Fruit fly (Drosophila melanogaster): ENCODE measurements around the gene Desat2.

The Desat2 gene

dm6 chr3R:12439401-12440143, 3.5 kb downstream of the Desat2 start, which contains the start of gene Desat1:
Gene Desat1 (plus strand): TSS chr3R:12439600.
- no peak for TF ChIP-seq CG3032 (tag; optimal IDR thresholded peaks at IDR 0.05)
- TF ChIP-seq CG6854 (GFP tag; optimal IDR thresholded peaks at IDR 0.05): no peak
- no peak for TF ChIP-seq CG9139 (GFP tag; optimal IDR thresholded peaks at IDR 0.05)
- TF ChIP-seq CG3919 (GFP tag; optimal IDR thresholded peaks at IDR 0.05): no peak
- peak; percentile 43 for TF ChIP-seq esn (GFP tag; optimal IDR thresholded peaks at IDR 0.05)
- TF ChIP-seq Lpt (GFP tag; optimal IDR thresholded peaks at IDR 0.05): no peak
- TF ChIP-seq CG8119 (GFP tag; IDR thresholded peaks at IDR 0.05): no peak
- no peak for TF ChIP-seq topi (GFP tag; optimal IDR thresholded peaks at IDR 0.05)
- no peak for TF ChIP-seq CG32006 (GFP tag; optimal IDR thresholded peaks at IDR 0.05)
- TF ChIP-seq dsx (GFP tag; optimal IDR thresholded peaks at IDR 0.05; ENCODE audit: poor library complexity, severe bottlenecking): no peak
- TF ChIP-seq CG31627 (GFP tag; optimal IDR thresholded peaks at IDR 0.05): no peak
- no peak for TF ChIP-seq fkh (GFP tag; optimal IDR thresholded peaks at IDR 0.05)
- no peak for TF ChIP-seq CG34406 (GFP tag; optimal IDR thresholded peaks at IDR 0.05)
- TF ChIP-seq Eip78C (GFP tag): peak; percentile 66
- TF ChIP-seq Blimp-1 (GFP tag; optimal IDR thresholded peaks at IDR 0.05): no peak
- TF ChIP-seq fd85E (GFP tag; optimal IDR thresholded peaks at IDR 0.05): no peak
- no peak for TF ChIP-seq Sox102F (GFP tag; optimal IDR thresholded peaks at IDR 0.05)

- TF ChIP-seq CG8119 (GFP tag; IDR thresholded peaks at IDR 0.05) (0 out of 3 replicates have a peak, but pooled peaks have one; percentile 32), Eip78C (GFP tag) (peak; percentile 27), svp (GFP tag) (peak; percentile 53), vri (GFP tag; optimal IDR thresholded peaks at IDR 0.05) (peak; percentile 70), Ets96B (tag; optimal IDR thresholded peaks at IDR 0.05) (no peak)
Observed at dm6 chr3R:12441008-12441606, 5.1 kb downstream of the Desat2 start.

dm6 chr3R:12442601-12443533, 6.8 kb downstream of the Desat2 start:
- TF ChIP-seq Smox (GFP tag; optimal IDR thresholded peaks at IDR 0.05): peak; percentile 17
- peak; percentile 47; the same call in 1 of the 2 replicates for TF ChIP-seq Gug (GFP tag; IDR thresholded peaks at IDR 0.05)
- TF ChIP-seq CG6163 (GFP tag; IDR thresholded peaks at IDR 0.05): peak; percentile 63; the same call in 2 of the 3 replicates
- TF ChIP-seq Hr39 (GFP tag; optimal IDR thresholded peaks at IDR 0.05): peak; percentile 46
- no peak for TF ChIP-seq fd59A (GFP tag; optimal IDR thresholded peaks at IDR 0.05)
- TF ChIP-seq CG6792 (GFP tag; optimal IDR thresholded peaks at IDR 0.05): peak; percentile 19
- no peak for TF ChIP-seq CG11294 (GFP tag; IDR thresholded peaks at IDR 0.05)
- peak; percentile 60; the same call in 1 of the 3 replicates for TF ChIP-seq eg (GFP tag; IDR thresholded peaks at IDR 0.05)
- peak; percentile 65 for TF ChIP-seq CG6276 (GFP tag; optimal IDR thresholded peaks at IDR 0.05)
- peak; percentile 39 for TF ChIP-seq Sox14 (GFP tag; optimal IDR thresholded peaks at IDR 0.05)
- TF ChIP-seq CG7368 (GFP tag; optimal IDR thresholded peaks at IDR 0.05): peak; percentile 21
- TF ChIP-seq OdsH (GFP tag; optimal IDR thresholded peaks at IDR 0.05): peak; percentile 54
- TF ChIP-seq Sox102F (GFP tag; optimal IDR thresholded peaks at IDR 0.05): peak; percentile 31
- no peak for TF ChIP-seq Hr38 (GFP tag; optimal IDR thresholded peaks at IDR 0.05)
- TF ChIP-seq esn (GFP tag; optimal IDR thresholded peaks at IDR 0.05): peak; percentile 54
- no peak for TF ChIP-seq CG11902 (GFP tag; optimal IDR thresholded peaks at IDR 0.05)
- peak; percentile 56 for TF ChIP-seq CG3919 (GFP tag; optimal IDR thresholded peaks at IDR 0.05)
- peak; percentile 11 to 41 for TF ChIP-seq ss (GFP tag; optimal IDR thresholded peaks at IDR 0.05)
- peak; percentile 68 for TF ChIP-seq fkh (GFP tag; optimal IDR thresholded peaks at IDR 0.05)
- peak; percentile 45 for TF ChIP-seq achi (GFP tag; optimal IDR thresholded peaks at IDR 0.05)
- peak; percentile 40 for TF ChIP-seq CG10669 (GFP tag; optimal IDR thresholded peaks at IDR 0.05)
- TF ChIP-seq CG1621 (tag; optimal IDR thresholded peaks at IDR 0.05): no peak
- peak; percentile 27 for TF ChIP-seq CG31627 (GFP tag; optimal IDR thresholded peaks at IDR 0.05)
- no peak for TF ChIP-seq CG16779 (tag; optimal IDR thresholded peaks at IDR 0.05)
- no peak for TF ChIP-seq CG8319 (GFP tag; optimal IDR thresholded peaks at IDR 0.05)
- TF ChIP-seq CG8632 (GFP tag; optimal IDR thresholded peaks at IDR 0.05): no peak
- peak; percentile 45 for TF ChIP-seq lz (GFP tag; optimal IDR thresholded peaks at IDR 0.05)
- TF ChIP-seq CG4318 (GFP tag; optimal IDR thresholded peaks at IDR 0.05): peak; percentile 18
- TF ChIP-seq pdm3 (GFP tag; optimal IDR thresholded peaks at IDR 0.05): peak; percentile 70
